Worm (Caenorhabditis elegans): ENCODE measurements around the gene math-18.
"Not testable (repeated sequence)": the region's sequence is repeated elsewhere in the genome, so short reads cannot be mapped to it uniquely, and the experiment has no call there.

The math-18 gene

ce11 chrII:2153708-2154107 is at the start of gene math-18:
Gene math-18 (plus strand): TSS chrII:2154008.
- TF ChIP-seq flt-1 (GFP tag; IDR thresholded peaks at IDR 0.05); ref-1 (GFP tag; conservative IDR thresholded peaks at IDR 0.05); T22C8.4 (GFP tag; IDR thresholded peaks at IDR 0.05): not testable (repeated sequence)

- TF ChIP-seq ztf-29 (GFP tag; IDR thresholded peaks at IDR 0.05) (no peak), T22C8.4 (GFP tag; IDR thresholded peaks at IDR 0.05) (no peak), med-1 (GFP tag; optimal IDR thresholded peaks at IDR 0.05; ENCODE audit: insufficient read depth) (no peak), ztf-23 (GFP tag; IDR thresholded peaks at IDR 0.05) (no peak)
Observed at ce11 chrII:2108295-2108694, 45.5 kb upstream of the math-18 start, which contains the start of gene R52.4. Gene R52.4 (minus strand): TSS chrII:2108395.

ce11 chrII:2109943-2110342 is 43.9 kb upstream of the math-18 start, which contains the start of gene R52.5:
Gene R52.5 (minus strand): TSS chrII:2110043.
- TF ChIP-seq tab-1 (GFP tag; IDR thresholded peaks at IDR 0.05) (no peak), klf-2 (GFP tag; conservative IDR thresholded peaks at IDR 0.05) (no peak), ztf-23 (GFP tag; IDR thresholded peaks at IDR 0.05) (no peak), ref-1 (GFP tag; conservative IDR thresholded peaks at IDR 0.05) (no peak), cog-1 (tag; optimal IDR thresholded peaks at IDR 0.05) (no peak), flt-1 (GFP tag; IDR thresholded peaks at IDR 0.05) (no peak), ztf-29 (GFP tag; IDR thresholded peaks at IDR 0.05) (no peak), med-1 (GFP tag; optimal IDR thresholded peaks at IDR 0.05; ENCODE audit: insufficient read depth) (no peak), T22C8.4 (GFP tag; IDR thresholded peaks at IDR 0.05) (no peak)

ce11 chrII:2112948-2113347 is 40.9 kb upstream of the math-18 start, which contains the start of gene R52.6:
Gene R52.6 (minus strand): TSS chrII:2113048.
- TF ChIP-seq klf-2 (GFP tag; conservative IDR thresholded peaks at IDR 0.05) = no peak
- no peak for TF ChIP-seq T22C8.4 (GFP tag; IDR thresholded peaks at IDR 0.05)
- TF ChIP-seq cog-1 (tag; optimal IDR thresholded peaks at IDR 0.05) = no peak
- no peak for TF ChIP-seq ztf-29 (GFP tag; IDR thresholded peaks at IDR 0.05)
- TF ChIP-seq ref-1 (GFP tag; conservative IDR thresholded peaks at IDR 0.05) = no peak
- no peak for TF ChIP-seq tab-1 (GFP tag; IDR thresholded peaks at IDR 0.05)
- no peak for TF ChIP-seq med-1 (GFP tag; optimal IDR thresholded peaks at IDR 0.05; ENCODE audit: insufficient read depth)
- TF ChIP-seq flt-1 (GFP tag; IDR thresholded peaks at IDR 0.05) = no peak
- no peak for TF ChIP-seq ztf-23 (GFP tag; IDR thresholded peaks at IDR 0.05)

- TF ChIP-seq flt-1 (GFP tag; IDR thresholded peaks at IDR 0.05) = no peak
- TF ChIP-seq ztf-29 (GFP tag; IDR thresholded peaks at IDR 0.05) = no peak
Observed at ce11 chrII:2114488-2114887, 39.3 kb upstream of the math-18 start.

ce11 chrII:2116794-2117193 is 37.0 kb upstream of the math-18 start, which contains the start of gene srh-195:
Gene srh-195 (minus strand): TSS chrII:2116894.
- TF ChIP-seq flt-1 (GFP tag; IDR thresholded peaks at IDR 0.05) = no peak
- no peak for TF ChIP-seq cog-1 (tag; optimal IDR thresholded peaks at IDR 0.05)
- no peak for TF ChIP-seq ztf-29 (GFP tag; IDR thresholded peaks at IDR 0.05)
- no peak for TF ChIP-seq klf-2 (GFP tag; conservative IDR thresholded peaks at IDR 0.05)

ce11 chrII:2122091-2122490 is 31.7 kb upstream of the math-18 start, which contains the start of gene math-37:
Gene math-37 (minus strand): TSS chrII:2122191.
- TF ChIP-seq ref-1 (GFP tag; conservative IDR thresholded peaks at IDR 0.05) (no peak), ztf-23 (GFP tag; IDR thresholded peaks at IDR 0.05) (no peak), tab-1 (GFP tag; IDR thresholded peaks at IDR 0.05) (no peak), cog-1 (tag; optimal IDR thresholded peaks at IDR 0.05) (no peak), ztf-29 (GFP tag; IDR thresholded peaks at IDR 0.05) (no peak), T22C8.4 (GFP tag; IDR thresholded peaks at IDR 0.05) (no peak), klf-2 (GFP tag; conservative IDR thresholded peaks at IDR 0.05) (no peak), flt-1 (GFP tag; IDR thresholded peaks at IDR 0.05) (no peak), med-1 (GFP tag; optimal IDR thresholded peaks at IDR 0.05; ENCODE audit: insufficient read depth) (no peak)

ce11 chrII:2122762-2123161 is 31.0 kb upstream of the math-18 start:
- no peak for TF ChIP-seq cog-1 (tag; optimal IDR thresholded peaks at IDR 0.05)
- TF ChIP-seq T22C8.4 (GFP tag; IDR thresholded peaks at IDR 0.05) = no peak
- no peak for TF ChIP-seq tab-1 (GFP tag; IDR thresholded peaks at IDR 0.05)
- TF ChIP-seq ztf-23 (GFP tag; IDR thresholded peaks at IDR 0.05) = no peak
- TF ChIP-seq klf-2 (GFP tag; conservative IDR thresholded peaks at IDR 0.05) = no peak
- TF ChIP-seq flt-1 (GFP tag; IDR thresholded peaks at IDR 0.05) = no peak
- no peak for TF ChIP-seq med-1 (GFP tag; optimal IDR thresholded peaks at IDR 0.05; ENCODE audit: insufficient read depth)
- no peak for TF ChIP-seq ref-1 (GFP tag; conservative IDR thresholded peaks at IDR 0.05)
- no peak for TF ChIP-seq ztf-29 (GFP tag; IDR thresholded peaks at IDR 0.05)

ce11 chrII:2130770-2131169 is 23.0 kb upstream of the math-18 start, which contains the start of gene sdz-28:
Gene sdz-28 (plus strand): TSS chrII:2131070.
- no peak for TF ChIP-seq med-1 (GFP tag; optimal IDR thresholded peaks at IDR 0.05; ENCODE audit: insufficient read depth)
- TF ChIP-seq ztf-23 (GFP tag; IDR thresholded peaks at IDR 0.05) = no peak
- no peak for TF ChIP-seq ref-1 (GFP tag; conservative IDR thresholded peaks at IDR 0.05)
- TF ChIP-seq T22C8.4 (GFP tag; IDR thresholded peaks at IDR 0.05) = no peak
- TF ChIP-seq ztf-29 (GFP tag; IDR thresholded peaks at IDR 0.05) = no peak
- TF ChIP-seq tab-1 (GFP tag; IDR thresholded peaks at IDR 0.05) = no peak
- TF ChIP-seq cog-1 (tag; optimal IDR thresholded peaks at IDR 0.05) = no peak
- TF ChIP-seq klf-2 (GFP tag; conservative IDR thresholded peaks at IDR 0.05) = no peak
- TF ChIP-seq flt-1 (GFP tag; IDR thresholded peaks at IDR 0.05) = no peak

ce11 chrII:2135604-2136003 is 18.2 kb upstream of the math-18 start, which contains the start of gene hpo-7:
Gene hpo-7 (minus strand): TSS chrII:2135704.
- TF ChIP-seq flt-1 (GFP tag; IDR thresholded peaks at IDR 0.05) (no peak), ref-1 (GFP tag; conservative IDR thresholded peaks at IDR 0.05) (no peak), T22C8.4 (GFP tag; IDR thresholded peaks at IDR 0.05) (no peak), med-1 (GFP tag; optimal IDR thresholded peaks at IDR 0.05; ENCODE audit: insufficient read depth) (no peak), cog-1 (tag; optimal IDR thresholded peaks at IDR 0.05) (no peak), tab-1 (GFP tag; IDR thresholded peaks at IDR 0.05) (no peak), ztf-29 (GFP tag; IDR thresholded peaks at IDR 0.05) (no peak), ztf-23 (GFP tag; IDR thresholded peaks at IDR 0.05) (no peak), klf-2 (GFP tag; conservative IDR thresholded peaks at IDR 0.05) (no peak)

Measured in whole organism, midembryonic.